Worm (Caenorhabditis elegans) whole organism, young adult: ENCODE measurements around the gene perm-5.

Source experiments
- B0336.3 ChIP-seq: fragments of 200-800 bp; sonication (Bioruptor generic); IDR thresholded peaks from 2 replicates; pipeline ENCODE4 v1.3.6; 2022; ENCODE audit warnings: missing genetic modification characterization, missing compliant biosample characterization
- C06A6.2 ChIP-seq: fragments of 200-800 bp; sonication (Bioruptor generic); conservative IDR thresholded peaks from 2 replicates; pipeline ENCODE4 v1.3.6; 2022; ENCODE audit warnings: missing genetic modification characterization, missing compliant biosample characterization
- F52B5.7 ChIP-seq: sonication (generic microtip); optimal IDR thresholded peaks from 2 replicates; lab custom pipeline; 2016; ENCODE audit warnings: mild to moderate bottlenecking, missing genetic modification characterization, missing compliant biosample characterization
- K12H6.12 ChIP-seq: fragments of 200-800 bp; sonication (Bioruptor generic); optimal IDR thresholded peaks from 2 replicates; lab custom pipeline; 2018; ENCODE audit warnings: mild to moderate bottlenecking, missing genetic modification characterization, missing compliant biosample characterization
- T07F8.4 ChIP-seq: sonication (generic microtip); optimal IDR thresholded peaks from 2 replicates; lab custom pipeline; 2016; ENCODE audit warnings: mild to moderate bottlenecking, missing genetic modification characterization, moderate library complexity, missing compliant biosample characterization
- T26A5.8 ChIP-seq: sonication (generic microtip); optimal IDR thresholded peaks from 2 replicates; lab custom pipeline; 2016; ENCODE audit warnings: missing genetic modification characterization, missing compliant biosample characterization
- Y53G8AR.9 ChIP-seq: fragments of 200-800 bp; sonication (Bioruptor generic); conservative IDR thresholded peaks from 2 replicates; pipeline ENCODE4 v1.3.6; 2022; ENCODE audit warnings: missing genetic modification reagents, missing genetic modification characterization, missing compliant biosample characterization
- attf-6 ChIP-seq: fragments of 200-800 bp; sonication (Bioruptor generic); IDR thresholded peaks from 2 replicates; pipeline ENCODE4 v1.3.6; 2022; ENCODE audit warnings: missing genetic modification reagents, missing genetic modification characterization, missing compliant biosample characterization
- cebp-1 ChIP-seq, 2 experiments: fragments of 200-800 bp in 1 of 2; sonication (Bioruptor generic) in 1 of 2; sonication (generic microtip) in 1 of 2; IDR thresholded peaks in 1 of 2; optimal IDR thresholded peaks in 1 of 2; 2 replicates each; pipeline versions ENCODE4 v1.3.6 to Lab custom; 2017 to 2022; ENCODE audit warnings: missing compliant biosample characterization in 2 of 2, missing genetic modification characterization in 2 of 2, mild to moderate bottlenecking in 1 of 2, missing genetic modification reagents in 1 of 2, moderate library complexity in 1 of 2
- cebp-2 ChIP-seq: fragments of 200-800 bp; sonication (Bioruptor generic); IDR thresholded peaks from 2 replicates; pipeline ENCODE4 v1.3.6; 2022; ENCODE audit warnings: missing genetic modification characterization, missing compliant biosample characterization
- die-1 ChIP-seq: sonication (generic microtip); optimal IDR thresholded peaks from 2 replicates; lab custom pipeline; 2016; ENCODE audit warnings: missing genotype, mild to moderate bottlenecking, missing genetic modification characterization, missing compliant biosample characterization
- dox-1 ChIP-seq: fragments of 200-800 bp; sonication (Bioruptor generic); IDR thresholded peaks from 2 replicates; pipeline ENCODE4 v1.3.6; 2022; ENCODE audit warnings: missing genetic modification reagents, missing genetic modification characterization, missing compliant biosample characterization
- efl-1 ChIP-seq: fragments of 150-350 bp; optimal IDR thresholded peaks from 2 replicates; lab custom pipeline; 2014; ENCODE audit warnings: missing biosample characterization, missing genetic modification reagents, missing genetic modification characterization
- egl-44 ChIP-seq: fragments of 200-800 bp; sonication (Bioruptor generic); IDR thresholded peaks from 2 replicates; pipeline ENCODE4 v1.3.6; 2022; ENCODE audit warnings: missing genetic modification reagents, missing genetic modification characterization, missing compliant biosample characterization
- ekl-4 ChIP-seq: fragments of 200-800 bp; sonication (Bioruptor generic); IDR thresholded peaks from 2 replicates; pipeline ENCODE4 v1.3.6; 2022; ENCODE audit warnings: missing genetic modification reagents, missing genetic modification characterization, missing compliant biosample characterization
- ets-4 ChIP-seq: fragments of 200-800 bp; sonication (Bioruptor generic); optimal IDR thresholded peaks from 2 replicates; lab custom pipeline; 2018; ENCODE audit warnings: mild to moderate bottlenecking, missing genetic modification characterization, missing compliant biosample characterization
- him-1 ChIP-seq: sonication (generic microtip); optimal IDR thresholded peaks from 2 replicates; lab custom pipeline; 2016; ENCODE audit warnings: missing genotype, missing genetic modification reagents, missing genetic modification characterization, missing compliant biosample characterization
- hlh-26 ChIP-seq: fragments of 200-800 bp; sonication (Bioruptor generic); conservative IDR thresholded peaks from 2 replicates; pipeline ENCODE4 v1.3.6; 2022; ENCODE audit warnings: missing genetic modification reagents, missing genetic modification characterization, missing compliant biosample characterization
- hmg-1.2 ChIP-seq: fragments of 200-800 bp; sonication (Bioruptor generic); IDR thresholded peaks from 2 replicates; pipeline ENCODE4 v1.3.6; 2022; ENCODE audit warnings: missing genetic modification reagents, missing genetic modification characterization, missing compliant biosample characterization
- let-526 ChIP-seq: fragments of 200-800 bp; sonication (Bioruptor generic); IDR thresholded peaks from 2 replicates; pipeline ENCODE4 v1.3.6; 2022; ENCODE audit warnings: missing genetic modification reagents, missing genetic modification characterization, missing compliant biosample characterization
- let-607 ChIP-seq, 2 experiments: fragments of 200-800 bp in 1 of 2; sonication (Bioruptor generic) in 1 of 2; sonication (generic microtip) in 1 of 2; optimal IDR thresholded peaks; 2 replicates each; lab custom pipeline; 2016 to 2018; ENCODE audit warnings: mild to moderate bottlenecking in 2 of 2, missing compliant biosample characterization in 2 of 2, missing genetic modification characterization in 2 of 2, moderate library complexity in 2 of 2, missing genotype in 1 of 2
- lin-54 ChIP-seq: fragments of 200-800 bp; sonication (Bioruptor generic); optimal IDR thresholded peaks from 2 replicates; lab custom pipeline; 2018; ENCODE audit warnings: mild to moderate bottlenecking, missing genetic modification characterization, missing compliant biosample characterization
- madf-10 ChIP-seq: sonication (generic microtip); optimal IDR thresholded peaks from 2 replicates; lab custom pipeline; 2016; ENCODE audit warnings: mild to moderate bottlenecking, missing genetic modification characterization, missing compliant biosample characterization
- madf-3 ChIP-seq: fragments of 200-800 bp; sonication (Bioruptor generic); IDR thresholded peaks from 2 replicates; pipeline ENCODE4 v1.3.6; 2022; ENCODE audit warnings: missing genetic modification reagents, missing genetic modification characterization, missing compliant biosample characterization
- madf-6 ChIP-seq: fragments of 200-800 bp; sonication (Bioruptor generic); IDR thresholded peaks from 2 replicates; pipeline ENCODE4 v1.3.6; 2022; ENCODE audit warnings: missing genetic modification reagents, missing genetic modification characterization, missing compliant biosample characterization
- madf-8 ChIP-seq: fragments of 200-800 bp; sonication (Bioruptor generic); conservative IDR thresholded peaks from 2 replicates; pipeline ENCODE4 v1.3.6; 2022; ENCODE audit warnings: missing genetic modification reagents, missing genetic modification characterization, missing compliant biosample characterization
- nfya-1 ChIP-seq: sonication (generic microtip); optimal IDR thresholded peaks from 2 replicates; lab custom pipeline; 2017; ENCODE audit warnings: antibody characterized with exemption, missing compliant biosample characterization, missing genetic modification characterization, borderline replicate concordance; ENCODE audit not compliant: insufficient read depth
- nfya-2 ChIP-seq: fragments of 200-800 bp; sonication (Bioruptor generic); IDR thresholded peaks from 2 replicates; pipeline ENCODE4 v1.3.6; 2022; ENCODE audit warnings: missing genetic modification reagents, missing genetic modification characterization, missing compliant biosample characterization
- nfyb-1 ChIP-seq: fragments of 200-800 bp; sonication (Bioruptor generic); IDR thresholded peaks from 2 replicates; pipeline ENCODE4 v1.3.6; 2022; ENCODE audit warnings: missing genetic modification reagents, missing genetic modification characterization, missing compliant biosample characterization
- nhr-80 ChIP-seq: sonication (generic microtip); optimal IDR thresholded peaks from 2 replicates; lab custom pipeline; 2016; ENCODE audit warnings: missing genetic modification characterization, missing compliant biosample characterization
- nhr-90 ChIP-seq: sonication (generic microtip); optimal IDR thresholded peaks from 2 replicates; lab custom pipeline; 2016; ENCODE audit warnings: missing genotype, mild to moderate bottlenecking, missing genetic modification characterization, missing compliant biosample characterization
- pbrm-1 ChIP-seq: fragments of 200-800 bp; sonication (Bioruptor generic); IDR thresholded peaks from 2 replicates; pipeline ENCODE4 v1.3.6; 2022; ENCODE audit warnings: missing genetic modification reagents, missing genetic modification characterization, missing compliant biosample characterization
- repo-1 ChIP-seq: sonication (generic microtip); optimal IDR thresholded peaks from 2 replicates; lab custom pipeline; 2017; ENCODE audit warnings: mild to moderate bottlenecking, missing genetic modification characterization, missing compliant biosample characterization
- sdz-38 ChIP-seq: sonication (generic microtip); optimal IDR thresholded peaks from 2 replicates; lab custom pipeline; 2016; ENCODE audit warnings: missing genotype, missing genetic modification characterization, missing compliant biosample characterization
- tbp1 ChIP-seq: fragments of 200-800 bp; sonication (Bioruptor generic); optimal IDR thresholded peaks from 2 replicates; lab custom pipeline; 2018; ENCODE audit warnings: mild to moderate bottlenecking, missing genetic modification characterization, missing compliant biosample characterization
- zfh-2 ChIP-seq: fragments of 200-800 bp; sonication (Bioruptor generic); conservative IDR thresholded peaks from 2 replicates; pipeline ENCODE4 v1.3.6; 2022; ENCODE audit warnings: missing genetic modification reagents, missing genetic modification characterization, missing compliant biosample characterization
- ztf-18 ChIP-seq: sonication (generic microtip); optimal IDR thresholded peaks from 2 replicates; lab custom pipeline; 2016; ENCODE audit warnings: missing genotype, mild to moderate bottlenecking, missing genetic modification characterization, missing compliant biosample characterization
- ztf-22 ChIP-seq: fragments of 200-800 bp; sonication (Bioruptor generic); optimal IDR thresholded peaks from 2 replicates; lab custom pipeline; 2018; ENCODE audit warnings: mild to moderate bottlenecking, missing genetic modification characterization, moderate library complexity, missing compliant biosample characterization
- ztf-3 ChIP-seq: fragments of 200-800 bp; sonication (Bioruptor generic); optimal IDR thresholded peaks from 2 replicates; lab custom pipeline; 2018; ENCODE audit warnings: mild to moderate bottlenecking, missing genetic modification characterization, missing compliant biosample characterization

The perm-5 gene

ce11 chrIV:5664375-5665004 is 38.8 kb downstream of the perm-5 start, which contains the start of gene bec-1:
TSS of gene bec-1 (minus strand) at chrIV:5664425.
- TF ChIP-seq nfyb-1 (GFP tag; lab: Robert Waterston, UW) (peak; percentile 62), pbrm-1 (GFP tag; lab: Robert Waterston, UW) (0 out of 2 replicates have a peak, but pooled peaks have one; percentile 29), nfya-2 (no peak), B0336.3 (peak; percentile 57; the same call in 1 of the 2 replicates), T26A5.8 (tag; lab: Kevin White, UChicago) (no peak), dox-1 (peak; percentile 25; the same call in 1 of the 2 replicates), madf-6 (peak; percentile 37; the same call in 1 of the 2 replicates), efl-1 (no peak), F52B5.7 (tag; lab: Kevin White, UChicago) (peak; percentile 7), nhr-80 (tag; lab: Kevin White, UChicago) (peak; percentile 12), let-607 (tag; optimal IDR thresholded peaks at IDR 0.05; lab: Kevin White, UChicago) (peak in 1 of 2 experiments; percentile 20), ets-4 (GFP tag; lab: Kevin White, UChicago) (peak; percentile 28), T07F8.4 (no peak), Y53G8AR.9 (GFP tag; lab: Robert Waterston, UW) (peak; percentile 57; the same call in 1 of the 2 replicates), nhr-90 (tag; lab: Kevin White, UChicago) (peak; percentile 14)
- TF ChIP-seq, all 124 proteins: peak for 11

- TF ChIP-seq die-1 (tag; lab: Kevin White, UChicago): no peak
- TF ChIP-seq C06A6.2: 0 out of 2 replicates have a peak, but pooled peaks have one; percentile 15
These were observed 40.4 kb downstream of the perm-5 start for ce11 chrIV:5662886-5663285.

ce11 chrIV:5662073-5662472 is 41.2 kb downstream of the perm-5 start:
- TF ChIP-seq hmg-1.2 (GFP tag; lab: Robert Waterston, UW): 0 out of 2 replicates have a peak, but pooled peaks have one; percentile 14
- no peak for TF ChIP-seq ztf-3 (GFP tag; lab: Kevin White, UChicago)

ce11 chrIV:5660239-5660638 is 43.0 kb downstream of the perm-5 start, which contains the start of gene skn-1:
TSS of gene skn-1 (minus strand) at chrIV:5660384.
- 0 out of 2 replicates have a peak, but pooled peaks have one; percentile 20 for TF ChIP-seq cebp-1 (GFP tag; IDR thresholded peaks at IDR 0.05; lab: Robert Waterston, UW)
- peak; percentile 13 for TF ChIP-seq cebp-1 (tag; optimal IDR thresholded peaks at IDR 0.05; lab: Kevin White, UChicago)
- TF ChIP-seq nfyb-1 (GFP tag; lab: Robert Waterston, UW): peak; percentile 76; the same call in 1 of the 2 replicates
- TF ChIP-seq ztf-22: no peak
- 0 out of 2 replicates have a peak, but pooled peaks have one; percentile 32 for TF ChIP-seq madf-3 (GFP tag; lab: Robert Waterston, UW)
- TF ChIP-seq nfya-1 (tag; lab: Kevin White, UChicago): no peak
- no peak for TF ChIP-seq sdz-38 (tag; lab: Kevin White, UChicago)
- TF ChIP-seq lin-54 (GFP tag; lab: Kevin White, UChicago): peak; percentile 13
- 0 out of 2 replicates have a peak, but pooled peaks have one; percentile 21 for TF ChIP-seq let-526
- 0 out of 2 replicates have a peak, but pooled peaks have one; percentile 12 for TF ChIP-seq zfh-2 (GFP tag; lab: Robert Waterston, UW)
- TF ChIP-seq B0336.3: peak; percentile 26; the same call in 1 of the 2 replicates
- peak; percentile 52 for TF ChIP-seq repo-1 (tag; lab: Kevin White, UChicago)
- TF ChIP-seq hlh-26 (GFP tag; lab: Robert Waterston, UW): no peak

ce11 chrIV:5659461-5659860 is 43.8 kb downstream of the perm-5 start:
- TF ChIP-seq B0336.3: no peak
- no peak for TF ChIP-seq him-1 (tag; lab: Kevin White, UChicago)
- no peak for TF ChIP-seq nhr-90 (tag; lab: Kevin White, UChicago)
- no peak for TF ChIP-seq K12H6.12
- TF ChIP-seq attf-6 (GFP tag; lab: Robert Waterston, UW): no peak
- TF ChIP-seq cebp-2: no peak
- TF ChIP-seq nhr-80 (tag; lab: Kevin White, UChicago): peak; percentile 48
- TF ChIP-seq cebp-1 (GFP tag; IDR thresholded peaks at IDR 0.05; lab: Robert Waterston, UW): 0 out of 2 replicates have a peak, but pooled peaks have one; percentile 31
- TF ChIP-seq cebp-1 (tag; optimal IDR thresholded peaks at IDR 0.05; lab: Kevin White, UChicago): peak; percentile 27
- TF ChIP-seq ztf-18: no peak
- TF ChIP-seq madf-8 (GFP tag; lab: Robert Waterston, UW): no peak
- TF ChIP-seq madf-10: no peak
- TF ChIP-seq tbp1 (GFP tag; lab: Kevin White, UChicago): no peak
- peak; percentile 40; the same call in 1 of the 2 replicates for TF ChIP-seq hmg-1.2 (GFP tag; lab: Robert Waterston, UW)
- TF ChIP-seq egl-44: no peak
- 0 out of 2 replicates have a peak, but pooled peaks have one; percentile 22 for TF ChIP-seq ekl-4 (GFP tag; lab: Robert Waterston, UW)
